Worm (Caenorhabditis elegans): ENCODE data around the gene R03H10.6.
A peak's percentile ranks its signal among the peaks of the same experiment; 100 is the strongest.

ce11 chrII:4222469-4222868 lies 49.2 kb upstream of the R03H10.6 start:
- TF ChIP-seq sea-2 (GFP tag; IDR thresholded peaks at IDR 0.05), result no peak
- no peak for TF ChIP-seq zfh-2 (GFP tag; conservative IDR thresholded peaks at IDR 0.05)
- no peak for TF ChIP-seq pha-4 (tag; optimal IDR thresholded peaks at IDR 0.05)
- no peak for TF ChIP-seq snpc-1.1 (tag; optimal IDR thresholded peaks at IDR 0.05; ENCODE audit: insufficient read depth)
- peak; percentile 41 for TF ChIP-seq efl-1 (GFP tag; optimal IDR thresholded peaks at IDR 0.05)
- no peak for TF ChIP-seq Y95B8A.8 (GFP tag; IDR thresholded peaks at IDR 0.05)
- no peak for TF ChIP-seq unc-130 (GFP tag; optimal IDR thresholded peaks at IDR 0.05)
- TF ChIP-seq F33H1.4 (GFP tag; IDR thresholded peaks at IDR 0.05), result peak; percentile 92
- peak; percentile 96 for TF ChIP-seq xnd-1 (tag; optimal IDR thresholded peaks at IDR 0.05)
- TF ChIP-seq D2030.7 (GFP tag; IDR thresholded peaks at IDR 0.05), result peak; percentile 65; the same call in 1 of the 2 replicates
- no peak for TF ChIP-seq ceh-58 (GFP tag; IDR thresholded peaks at IDR 0.05)
